Fruit fly (Drosophila melanogaster): Measurements from ENCODE around the gene CG45489.
A peak's percentile ranks its signal among the peaks of the same experiment; 100 is the strongest.

The CG45489 gene

DNA sequence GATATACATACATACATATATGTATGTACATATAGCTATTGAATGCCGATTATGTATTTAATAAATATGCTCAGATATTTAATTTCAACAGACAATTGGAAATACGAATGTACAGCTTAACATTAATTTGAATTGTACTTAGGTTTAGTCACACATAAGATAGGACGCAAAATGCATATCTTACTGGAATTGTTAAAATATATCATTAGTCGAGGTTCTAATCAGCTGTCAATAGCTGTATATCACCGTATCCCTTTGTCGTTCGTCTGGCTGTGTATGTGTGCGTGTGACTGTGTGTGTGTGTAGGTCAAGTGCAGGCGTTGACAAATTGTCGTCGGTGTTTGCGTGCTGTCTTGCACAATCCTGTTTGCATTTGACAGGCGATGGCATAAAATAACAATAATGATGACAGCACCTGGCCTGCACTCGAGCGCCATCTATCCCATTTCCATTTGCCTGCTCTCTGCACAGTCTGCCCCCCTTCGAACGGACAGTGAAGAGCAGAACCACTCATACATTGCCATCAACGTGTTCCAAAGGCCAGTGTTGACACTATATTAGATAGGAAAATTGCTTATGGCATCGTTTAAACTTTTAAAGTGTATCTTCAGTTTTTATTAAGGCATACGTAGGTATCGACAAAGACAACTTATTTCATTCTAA is 31.5 kb downstream of the CG45489 start:
- no peak for TF ChIP-seq gfzf (GFP tag; optimal IDR thresholded peaks at IDR 0.05)
- TF ChIP-seq sc (optimal IDR thresholded peaks at IDR 0.05) = no peak
- TF ChIP-seq sc (GFP tag; optimal IDR thresholded peaks at IDR 0.05) = no peak
- TF ChIP-seq NfI (GFP tag; optimal IDR thresholded peaks at IDR 0.05) = no peak
- no peak for TF ChIP-seq toy (GFP tag; IDR thresholded peaks at IDR 0.05)
- no peak for TF ChIP-seq twi (tag; optimal IDR thresholded peaks at IDR 0.05)
- TF ChIP-seq tin (GFP tag; optimal IDR thresholded peaks at IDR 0.05) = no peak
- TF ChIP-seq onecut (GFP tag; IDR thresholded peaks at IDR 0.05) = no peak
- TF ChIP-seq CG2678 (tag; optimal IDR thresholded peaks at IDR 0.05) = no peak
- no peak for TF ChIP-seq CG11695 (GFP tag; IDR thresholded peaks at IDR 0.05)
- TF ChIP-seq CG10543 (GFP tag; optimal IDR thresholded peaks at IDR 0.05) = peak; percentile 15
- no peak for TF ChIP-seq BtbVII (GFP tag; optimal IDR thresholded peaks at IDR 0.05)
- TF ChIP-seq CG17328 (GFP tag; IDR thresholded peaks at IDR 0.05) = no peak
- no peak for TF ChIP-seq gcm (GFP tag; optimal IDR thresholded peaks at IDR 0.05)
- no peak for TF ChIP-seq Gug (GFP tag; IDR thresholded peaks at IDR 0.05)
- TF ChIP-seq sug (tag; optimal IDR thresholded peaks at IDR 0.05) = no peak
- no peak for TF ChIP-seq CG11093 (GFP tag; IDR thresholded peaks at IDR 0.05)
- TF ChIP-seq CG6272 (GFP tag; IDR thresholded peaks at IDR 0.05) = no peak
- no peak for TF ChIP-seq dan (GFP tag; IDR thresholded peaks at IDR 0.05)
- TF ChIP-seq CG18764 (GFP tag; optimal IDR thresholded peaks at IDR 0.05) = no peak
- no peak for TF ChIP-seq so (GFP tag; IDR thresholded peaks at IDR 0.05)
- no peak for TF ChIP-seq CG17912 (GFP tag; optimal IDR thresholded peaks at IDR 0.05)
- TF ChIP-seq ro (GFP tag; IDR thresholded peaks at IDR 0.05) = no peak
- TF ChIP-seq lilli (GFP tag; optimal IDR thresholded peaks at IDR 0.05) = no peak
- no peak for TF ChIP-seq CG11247 (GFP tag; IDR thresholded peaks at IDR 0.05)
- TF ChIP-seq grn (GFP tag; optimal IDR thresholded peaks at IDR 0.05) = no peak
- TF ChIP-seq CG8290 (GFP tag; optimal IDR thresholded peaks at IDR 0.05) = no peak
- TF ChIP-seq CG8290 (tag; optimal IDR thresholded peaks at IDR 0.05) = peak in 1 of 2 experiments; percentile 19
- no peak for TF ChIP-seq zfh1 (GFP tag; IDR thresholded peaks at IDR 0.05)
- no peak for TF ChIP-seq Scr (GFP tag; IDR thresholded peaks at IDR 0.05; ENCODE audit: partially characterized antibody)
- no peak for TF ChIP-seq CG16779 (GFP tag; IDR thresholded peaks at IDR 0.05)
- TF ChIP-seq CG15514 (GFP tag; optimal IDR thresholded peaks at IDR 0.05) = no peak
- no peak for TF ChIP-seq ems (GFP tag; optimal IDR thresholded peaks at IDR 0.05)
- TF ChIP-seq Xrp1 (GFP tag; IDR thresholded peaks at IDR 0.05) = peak; percentile 42; the same call in 1 of the 2 replicates
- peak; percentile 1 for TF ChIP-seq shn (GFP tag; optimal IDR thresholded peaks at IDR 0.05)
- no peak for TF ChIP-seq nau (GFP tag; optimal IDR thresholded peaks at IDR 0.05)
- TF ChIP-seq CoRest (tag; optimal IDR thresholded peaks at IDR 0.05) = no peak
- no peak for TF ChIP-seq pb (GFP tag; optimal IDR thresholded peaks at IDR 0.05)
- peak; percentile 90 for TF ChIP-seq Sry-β (GFP tag; optimal IDR thresholded peaks at IDR 0.05)
- no peak for TF ChIP-seq Stat92E (GFP tag; optimal IDR thresholded peaks at IDR 0.05)
- no peak for TF ChIP-seq CG10321 (GFP tag; IDR thresholded peaks at IDR 0.05)
- no peak for TF ChIP-seq CG10267 (tag; optimal IDR thresholded peaks at IDR 0.05)
- peak; percentile 18 for TF ChIP-seq CG10979 (tag; optimal IDR thresholded peaks at IDR 0.05)
- no peak for TF ChIP-seq CG4617 (GFP tag; optimal IDR thresholded peaks at IDR 0.05; ENCODE audit: borderline replicate concordance)
- no peak for TF ChIP-seq odd (GFP tag; optimal IDR thresholded peaks at IDR 0.05)
- TF ChIP-seq rib (GFP tag; IDR thresholded peaks at IDR 0.05) = no peak
- TF ChIP-seq HLH4C (GFP tag; IDR thresholded peaks at IDR 0.05; ENCODE audit: partially characterized antibody) = no peak
- no peak for TF ChIP-seq al (GFP tag; IDR thresholded peaks at IDR 0.05)
- no peak for TF ChIP-seq CG17361 (GFP tag; IDR thresholded peaks at IDR 0.05)
- TF ChIP-seq Hr3 (GFP tag; optimal IDR thresholded peaks at IDR 0.05) = no peak
- peak; percentile 41 for TF ChIP-seq CG1603 (tag; optimal IDR thresholded peaks at IDR 0.05)
- TF ChIP-seq slou (GFP tag; optimal IDR thresholded peaks at IDR 0.05) = no peak

All from whole organism, embryonic.